Worm (Caenorhabditis elegans) whole organism, L3 larva: ENCODE results near the gene ebp-3.

Source experiments
- R02D3.7 ChIP-seq: fragments of 150-350 bp; optimal IDR thresholded peaks from 2 replicates; lab custom pipeline; 2014; ENCODE audit warnings: missing biosample characterization, missing genetic modification characterization
- ZK546.5 ChIP-seq: sonication (generic microtip); optimal IDR thresholded peaks from 2 replicates; lab custom pipeline; 2017; ENCODE audit warnings: missing biosample characterization, missing genetic modification characterization
- aly-2 ChIP-seq: fragments of 150-350 bp; optimal IDR thresholded peaks from 2 replicates; lab custom pipeline; 2014; ENCODE audit warnings: missing biosample characterization, missing genetic modification characterization
- ama-1 ChIP-seq: fragments of 150-350 bp; optimal IDR thresholded peaks from 2 replicates; lab custom pipeline; 2018
- ceh-16 ChIP-seq: sonication (generic microtip); optimal IDR thresholded peaks from 2 replicates; lab custom pipeline; 2017; ENCODE audit warnings: missing biosample characterization, missing genetic modification characterization
- ceh-28 ChIP-seq: fragments of 150-350 bp; optimal IDR thresholded peaks from 2 replicates; lab custom pipeline; 2014; ENCODE audit warnings: missing biosample characterization, missing genetic modification reagents, missing genetic modification characterization
- ceh-82 ChIP-seq: fragments of 150-350 bp; optimal IDR thresholded peaks from 2 replicates; lab custom pipeline; 2014; ENCODE audit warnings: missing biosample characterization, missing genetic modification characterization
- ceh-9 ChIP-seq: sonication (generic microtip); optimal IDR thresholded peaks from 2 replicates; lab custom pipeline; 2018; ENCODE audit warnings: missing biosample characterization, missing genetic modification characterization
- daf-12 ChIP-seq: fragments of 150-350 bp; optimal IDR thresholded peaks from 2 replicates; lab custom pipeline; 2014; ENCODE audit warnings: missing biosample characterization, missing genetic modification reagents, missing genetic modification characterization
- egl-27 ChIP-seq: sonication (generic microtip); optimal IDR thresholded peaks from 4 replicates; lab custom pipeline; 2017; ENCODE audit warnings: missing biosample characterization, missing genetic modification reagents, missing genetic modification characterization
- egl-5 ChIP-seq: fragments of 150-350 bp; optimal IDR thresholded peaks from 2 replicates; lab custom pipeline; 2017; ENCODE audit warnings: missing biosample characterization, missing genetic modification reagents, missing genetic modification characterization, inconsistent platforms
- elt-1 ChIP-seq: fragments of 150-350 bp; optimal IDR thresholded peaks from 2 replicates; lab custom pipeline; 2014; ENCODE audit warnings: missing biosample characterization, missing genetic modification characterization
- elt-3 ChIP-seq, 3 experiments: fragments of 150-350 bp in 1 of 3; sonication (generic microtip) in 2 of 3; optimal IDR thresholded peaks; 2 replicates in 2 of 3; 4 replicates in 1 of 3; lab custom pipeline; 2014 to 2017; ENCODE audit warnings: missing biosample characterization in 3 of 3, missing genetic modification characterization in 3 of 3
- eor-1 ChIP-seq, 2 experiments: fragments of 150-350 bp; optimal IDR thresholded peaks; 2 replicates each; lab custom pipeline; 2014 to 2018; ENCODE audit warnings: missing biosample characterization in 2 of 2, missing genetic modification characterization in 2 of 2
- fkh-10 ChIP-seq: sonication (generic microtip); optimal IDR thresholded peaks from 2 replicates; lab custom pipeline; 2017; ENCODE audit warnings: missing biosample characterization, missing genetic modification reagents, missing genetic modification characterization
- hmg-11 ChIP-seq: sonication (generic microtip); optimal IDR thresholded peaks from 2 replicates; lab custom pipeline; 2016; ENCODE audit warnings: missing genetic modification characterization, missing compliant biosample characterization
- jun-1 ChIP-seq: fragments of 150-350 bp; optimal IDR thresholded peaks from 2 replicates; lab custom pipeline; 2014; ENCODE audit warnings: missing biosample characterization, missing genetic modification reagents, missing genetic modification characterization
- lin-15B ChIP-seq: fragments of 150-350 bp; optimal IDR thresholded peaks from 2 replicates; lab custom pipeline; 2014; ENCODE audit warnings: missing biosample characterization, missing genetic modification characterization
- lsy-12 ChIP-seq: sonication (generic microtip); optimal IDR thresholded peaks from 2 replicates; lab custom pipeline; 2016; ENCODE audit warnings: mild to moderate bottlenecking, missing genetic modification characterization, missing compliant biosample characterization
- mdl-1 ChIP-seq: fragments of 150-350 bp; optimal IDR thresholded peaks from 2 replicates; lab custom pipeline; 2014; ENCODE audit warnings: missing biosample characterization, missing genetic modification characterization
- mml-1 ChIP-seq: fragments of 150-350 bp; sonication (generic microtip); optimal IDR thresholded peaks from 3 replicates; lab custom pipeline; 2014; ENCODE audit warnings: missing biosample characterization, missing genetic modification characterization
- nfya-1 ChIP-seq: sonication (generic microtip); optimal IDR thresholded peaks from 2 replicates; lab custom pipeline; 2017; ENCODE audit warnings: missing genetic modification characterization, mild to moderate bottlenecking, missing compliant biosample characterization, antibody characterized with exemption, moderate library complexity; ENCODE audit not compliant: insufficient read depth
- nhr-12 ChIP-seq: fragments of 150-350 bp; optimal IDR thresholded peaks from 2 replicates; lab custom pipeline; 2014; ENCODE audit warnings: missing biosample characterization, missing genetic modification characterization
- nhr-23 ChIP-seq: fragments of 150-350 bp; optimal IDR thresholded peaks from 2 replicates; lab custom pipeline; 2014; ENCODE audit warnings: missing biosample characterization, missing genetic modification reagents, missing genetic modification characterization
- nhr-25 ChIP-seq: sonication (generic microtip); optimal IDR thresholded peaks from 2 replicates; lab custom pipeline; 2017; ENCODE audit warnings: missing biosample characterization, missing genetic modification characterization
- nhr-28 ChIP-seq: fragments of 150-350 bp; optimal IDR thresholded peaks from 2 replicates; lab custom pipeline; 2014; ENCODE audit warnings: missing biosample characterization, missing genetic modification characterization
- nhr-43 ChIP-seq: sonication (generic microtip); optimal IDR thresholded peaks from 2 replicates; lab custom pipeline; 2016; ENCODE audit warnings: mild to moderate bottlenecking, missing genetic modification characterization, missing compliant biosample characterization; ENCODE audit not compliant: poor library complexity, severe bottlenecking
- nhr-67 ChIP-seq: fragments of 150-350 bp; optimal IDR thresholded peaks from 2 replicates; lab custom pipeline; 2014; ENCODE audit warnings: missing biosample characterization, missing genetic modification characterization
- nhr-76 ChIP-seq: fragments of 150-350 bp; sonication (generic microtip); optimal IDR thresholded peaks from 5 replicates; lab custom pipeline; 2014; ENCODE audit warnings: missing biosample characterization, missing genetic modification characterization
- nhr-77 ChIP-seq: fragments of 150-350 bp; optimal IDR thresholded peaks from 2 replicates; lab custom pipeline; 2014; ENCODE audit warnings: missing biosample characterization, missing genetic modification characterization
- pha-4 ChIP-seq: fragments of 150-350 bp; optimal IDR thresholded peaks from 2 replicates; lab custom pipeline; 2014; ENCODE audit warnings: missing biosample characterization, missing genetic modification reagents, missing genetic modification characterization
- pqm-1 ChIP-seq: fragments of 150-350 bp; optimal IDR thresholded peaks from 2 replicates; lab custom pipeline; 2017; ENCODE audit warnings: missing biosample characterization, missing genetic modification characterization, inconsistent platforms
- sea-2 ChIP-seq: fragments of 150-350 bp; sonication (generic microtip); optimal IDR thresholded peaks from 4 replicates; lab custom pipeline; 2014; ENCODE audit warnings: missing biosample characterization, missing genetic modification reagents, missing genetic modification characterization
- skn-1 ChIP-seq: fragments of 150-350 bp; optimal IDR thresholded peaks from 2 replicates; lab custom pipeline; 2014; ENCODE audit warnings: missing biosample characterization, missing genetic modification characterization
- snpc-4 ChIP-seq: fragments of 150-350 bp; optimal IDR thresholded peaks from 2 replicates; lab custom pipeline; 2014; ENCODE audit warnings: missing biosample characterization, missing genetic modification characterization
- unc-39 ChIP-seq: sonication (generic microtip); optimal IDR thresholded peaks from 4 replicates; lab custom pipeline; 2017; ENCODE audit warnings: missing biosample characterization, missing genetic modification characterization
- unc-62 ChIP-seq: fragments of 150-350 bp; sonication (generic microtip); optimal IDR thresholded peaks from 4 replicates; lab custom pipeline; 2014; ENCODE audit warnings: missing biosample characterization, missing genetic modification reagents, missing genetic modification characterization
- zag-1 ChIP-seq: fragments of 150-350 bp; optimal IDR thresholded peaks from 2 replicates; lab custom pipeline; 2014; ENCODE audit warnings: missing biosample characterization, missing genetic modification characterization
- ztf-4 ChIP-seq: fragments of 150-350 bp; optimal IDR thresholded peaks from 2 replicates; lab custom pipeline; 2014; ENCODE audit warnings: missing biosample characterization, missing genetic modification characterization

The ebp-3 gene

ce11 chrV:18079163-18079562 is 23.4 kb downstream of the ebp-3 start (continued):
- TF ChIP-seq zag-1 (tag; lab: Kevin White, UChicago), result peak; percentile 56
- no peak for TF ChIP-seq ceh-9 (tag; lab: Kevin White, UChicago)

DNA sequence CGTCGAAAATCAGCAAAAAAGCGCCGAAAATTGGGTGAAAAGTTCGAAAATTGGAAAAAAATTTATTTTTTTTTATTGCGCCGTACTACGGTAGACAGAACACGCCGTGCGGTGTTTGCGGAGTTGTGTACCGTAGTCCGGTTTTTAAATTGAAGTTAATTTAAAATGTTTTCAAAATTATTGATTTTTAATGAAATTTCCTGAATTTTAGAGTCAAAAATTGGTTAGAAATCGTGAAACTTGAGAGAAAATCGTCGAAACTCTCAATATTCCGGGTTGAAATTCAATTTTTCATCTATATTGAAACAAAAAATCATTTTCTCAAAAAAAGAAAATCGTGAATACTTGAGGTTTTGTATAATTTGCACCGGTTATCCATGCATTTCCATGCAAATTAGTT is 26.1 kb downstream of the ebp-3 start, which contains the start of gene nova-1:
nova-1 (minus strand) TSS at position 101 of the 400 bp plus-strand sequence.
- TF ChIP-seq eor-1 (tag; optimal IDR thresholded peaks at IDR 0.05; lab: Kevin White, UChicago), result no peak
- no peak for TF ChIP-seq unc-62
- TF ChIP-seq hmg-11 (tag; lab: Kevin White, UChicago), result no peak
- TF ChIP-seq ceh-28 (tag; lab: Kevin White, UChicago), result no peak

ce11 chrV:18085150-18085833 is 29.5 kb downstream of the ebp-3 start, which contains the start of gene fbxa-106:
Gene fbxa-106, minus strand, starts transcription at chrV:18085200.
- TF ChIP-seq unc-62 (no peak), sea-2 (GFP tag; lab: Kevin White, UChicago) (no peak), aly-2 (tag; lab: Kevin White, UChicago) (no peak), snpc-4 (no peak), nhr-28 (tag; lab: Kevin White, UChicago) (no peak), pha-4 (no peak), unc-39 (tag; lab: Kevin White, UChicago) (no peak), nhr-67 (no peak), elt-1 (tag; lab: Kevin White, UChicago) (no peak), egl-5 (no peak), ZK546.5 (tag; lab: Kevin White, UChicago) (no peak), eor-1 (tag; optimal IDR thresholded peaks at IDR 0.05; lab: Kevin White, UChicago) (no peak), ceh-16 (tag; lab: Kevin White, UChicago) (no peak), jun-1 (tag; lab: Kevin White, UChicago) (no peak), mml-1 (tag; lab: Kevin White, UChicago) (no peak), lin-15B (tag; lab: Kevin White, UChicago) (no peak), fkh-10 (GFP tag; lab: Kevin White, UChicago) (no peak), egl-27 (tag; lab: Kevin White, UChicago) (no peak), nhr-25 (no peak)
- TF ChIP-seq, all 47 proteins: peak for 0

DNA sequence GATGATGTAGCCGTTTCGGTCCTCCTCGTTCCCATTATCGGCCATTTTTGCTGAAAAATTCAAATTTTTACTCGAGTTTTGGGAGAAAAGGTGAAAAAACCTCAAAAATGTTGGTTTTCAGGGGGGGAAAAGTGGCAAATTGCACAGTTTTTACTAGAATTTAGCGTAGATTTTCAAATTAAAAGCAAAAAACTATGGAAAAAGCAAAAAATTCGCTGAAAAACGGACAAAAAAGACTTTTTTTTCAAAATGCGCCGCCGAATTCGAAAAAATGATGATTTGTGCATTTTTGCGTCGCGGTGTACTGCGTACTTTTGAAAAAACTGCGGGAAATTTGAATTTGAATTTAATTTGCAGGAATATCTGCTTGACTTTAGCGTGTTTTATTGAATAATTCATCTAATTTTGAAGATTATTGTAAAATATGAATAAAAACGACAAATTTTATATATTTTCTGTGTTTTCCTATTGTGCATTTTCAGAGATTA is 30.4 kb downstream of the ebp-3 start, which contains the start of gene Y59A8B.12:
Y59A8B.12 (minus strand) TSS at position 51 of the 488 bp plus-strand sequence.
- TF ChIP-seq nhr-28 (tag; lab: Kevin White, UChicago) (no peak), eor-1 (tag; optimal IDR thresholded peaks at IDR 0.05; lab: Kevin White, UChicago) (no peak), nhr-67 (no peak), skn-1 (tag; lab: Kevin White, UChicago) (no peak), nhr-77 (tag; lab: Kevin White, UChicago) (no peak), ama-1 (lab: Kevin White, UChicago) (no peak), lin-15B (tag; lab: Kevin White, UChicago) (no peak), ceh-82 (tag; lab: Kevin White, UChicago) (no peak), nfya-1 (no peak), daf-12 (no peak), elt-3 (tag; optimal IDR thresholded peaks at IDR 0.05; lab: Kevin White, UChicago) (no peak)

DNA sequence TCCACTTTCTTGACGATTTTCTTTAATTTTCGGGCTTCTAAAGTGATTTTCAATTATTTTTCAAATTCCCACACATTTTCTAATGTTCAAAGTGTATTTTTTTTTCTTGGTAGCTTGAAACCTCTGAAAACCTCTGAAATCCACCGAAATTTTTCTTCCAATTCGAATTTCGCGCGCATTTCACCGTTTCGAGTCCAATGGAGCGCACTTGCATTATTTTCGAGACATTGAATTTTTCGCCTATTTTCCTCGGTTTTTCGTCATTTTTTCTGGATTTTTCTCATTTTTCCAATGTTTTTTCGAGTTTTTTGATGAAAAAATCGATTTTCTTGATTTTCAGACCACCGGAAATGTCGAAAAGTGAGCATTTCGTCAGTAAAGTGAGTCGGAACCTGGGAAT is 31.0 kb downstream of the ebp-3 start, which contains the start of gene slr-2:
slr-2 (plus strand) TSS at position 341 of the 400 bp plus-strand sequence.
- TF ChIP-seq egl-27 (tag; lab: Kevin White, UChicago), result no peak
- TF ChIP-seq nfya-1, result peak; percentile 65
- TF ChIP-seq daf-12, result no peak
- TF ChIP-seq pqm-1, result no peak
- TF ChIP-seq nhr-12, result no peak
- TF ChIP-seq nhr-43 (tag; lab: Kevin White, UChicago), result no peak
- no peak for TF ChIP-seq ceh-9 (tag; lab: Kevin White, UChicago)
- TF ChIP-seq pha-4, result peak; percentile 60
- TF ChIP-seq snpc-4, result no peak
- TF ChIP-seq jun-1 (tag; lab: Kevin White, UChicago), result no peak
- no peak for TF ChIP-seq elt-3 (tag; optimal IDR thresholded peaks at IDR 0.05; lab: Kevin White, UChicago)
- no peak for TF ChIP-seq ceh-82 (tag; lab: Kevin White, UChicago)
- no peak for TF ChIP-seq nhr-76 (tag; lab: Kevin White, UChicago)
- TF ChIP-seq ztf-4 (tag; lab: Kevin White, UChicago), result no peak
- no peak for TF ChIP-seq eor-1 (tag; optimal IDR thresholded peaks at IDR 0.05; lab: Kevin White, UChicago)
- peak; percentile 65 for TF ChIP-seq lin-15B (tag; lab: Kevin White, UChicago)
- no peak for TF ChIP-seq egl-5
- TF ChIP-seq ZK546.5 (tag; lab: Kevin White, UChicago), result no peak
- TF ChIP-seq nhr-77 (tag; lab: Kevin White, UChicago), result no peak
- TF ChIP-seq mdl-1 (tag; lab: Kevin White, UChicago), result no peak
- no peak for TF ChIP-seq ceh-28 (tag; lab: Kevin White, UChicago)
- no peak for TF ChIP-seq mml-1 (tag; lab: Kevin White, UChicago)
- TF ChIP-seq elt-1 (tag; lab: Kevin White, UChicago), result no peak
- TF ChIP-seq R02D3.7, result no peak
- TF ChIP-seq ceh-16 (tag; lab: Kevin White, UChicago), result no peak
- TF ChIP-seq unc-62, result no peak
- no peak for TF ChIP-seq nhr-25
- peak; percentile 8 for TF ChIP-seq nhr-23 (tag; lab: Kevin White, UChicago)
- TF ChIP-seq nhr-28 (tag; lab: Kevin White, UChicago), result no peak
- TF ChIP-seq nhr-67, result no peak
- TF ChIP-seq unc-39 (tag; lab: Kevin White, UChicago), result no peak
- no peak for TF ChIP-seq sea-2 (GFP tag; lab: Kevin White, UChicago)
- TF ChIP-seq hmg-11 (tag; lab: Kevin White, UChicago), result no peak
- no peak for TF ChIP-seq lsy-12 (tag; lab: Kevin White, UChicago)
- TF ChIP-seq zag-1 (tag; lab: Kevin White, UChicago), result no peak
